Fruit fly (Drosophila melanogaster) whole organism, embryonic: ENCODE measurements around the gene pasi2.

Experiments
- ATbp ChIP-seq: fragments of 200-800 bp; sonication (Bioruptor generic); optimal IDR thresholded peaks from 2 replicates; lab custom pipeline; 2017; ENCODE audit warnings: missing biosample characterization, mild to moderate bottlenecking, missing genetic modification characterization, missing genetic modification reagents
- B-H2 ChIP-seq: fragments of 200-800 bp; sonication (Bioruptor generic); optimal IDR thresholded peaks from 2 replicates; lab custom pipeline; 2018; ENCODE audit warnings: missing biosample characterization, mild to moderate bottlenecking, missing genetic modification characterization
- CG10543 ChIP-seq: fragments of 200-800 bp; sonication (Bioruptor generic); optimal IDR thresholded peaks from 3 replicates; lab custom pipeline; 2017; ENCODE audit warnings: missing biosample characterization, mild to moderate bottlenecking, missing genetic modification characterization, moderate library complexity
- CG13894 ChIP-seq: fragments of 200-800 bp; sonication (Bioruptor generic); optimal IDR thresholded peaks from 3 replicates; lab custom pipeline; 2018; ENCODE audit warnings: missing biosample characterization, mild to moderate bottlenecking, missing genetic modification characterization, moderate library complexity
- CG14441 ChIP-seq: fragments of 200-800 bp; sonication (Bioruptor generic); IDR thresholded peaks from 2 replicates; pipeline ENCODE4 v1.3.6; 2022; ENCODE audit warnings: missing biosample characterization, missing genetic modification characterization
- CG2199 ChIP-seq: fragments of 200-800 bp; sonication (Bioruptor generic); IDR thresholded peaks from 3 replicates; pipeline ENCODE4 v1.3.6; 2022; ENCODE audit warnings: missing biosample characterization, missing genetic modification characterization
- CG34376 ChIP-seq: fragments of 200-800 bp; sonication (Bioruptor generic); optimal IDR thresholded peaks from 2 replicates; lab custom pipeline; 2018; ENCODE audit warnings: missing biosample characterization, mild to moderate bottlenecking, missing genetic modification characterization
- CG42726 ChIP-seq: fragments of 200-800 bp; sonication (Bioruptor generic); IDR thresholded peaks from 2 replicates; pipeline ENCODE4 v1.3.6; 2022; ENCODE audit warnings: missing biosample characterization, missing genetic modification characterization; ENCODE audit not compliant: partially characterized antibody
- CG5953 ChIP-seq: fragments of 200-800 bp; sonication (Bioruptor generic); IDR thresholded peaks from 2 replicates; pipeline ENCODE4 v1.3.6; 2022; ENCODE audit warnings: missing biosample characterization, missing genetic modification characterization
- CG6791 ChIP-seq: fragments of 200-800 bp; sonication (Bioruptor generic); IDR thresholded peaks from 3 replicates; pipeline ENCODE4 v1.3.6; 2022; ENCODE audit warnings: missing biosample characterization, missing genetic modification characterization; ENCODE audit not compliant: partially characterized antibody
- Dip3 ChIP-seq: fragments of 200-800 bp; sonication (Bioruptor generic); optimal IDR thresholded peaks from 3 replicates; lab custom pipeline; 2016; ENCODE audit warnings: missing biosample characterization, missing genetic modification characterization
- Eip74EF ChIP-seq, 2 experiments: fragments of 200-800 bp in 1 of 2; fragments of >200 bp in 1 of 2; sonication (Bioruptor generic) in 1 of 2; optimal IDR thresholded peaks; 2 replicates each; lab custom pipeline; 2017 to 2019; ENCODE audit warnings: missing biosample characterization in 2 of 2, missing genetic modification characterization in 2 of 2, mild to moderate bottlenecking in 1 of 2, moderate library complexity in 1 of 2
- Ets97D ChIP-seq: fragments of 200-800 bp; sonication (Bioruptor generic); optimal IDR thresholded peaks from 3 replicates; lab custom pipeline; 2016; ENCODE audit warnings: missing biosample characterization, missing genetic modification characterization
- GATAe ChIP-seq: fragments of 200-800 bp; sonication (Bioruptor generic); conservative IDR thresholded peaks from 2 replicates; pipeline ENCODE4 v1.3.6; 2022; ENCODE audit warnings: missing biosample characterization, missing genetic modification characterization
- Lim3 ChIP-seq: fragments of 200-800 bp; sonication (Bioruptor generic); IDR thresholded peaks from 2 replicates; pipeline ENCODE4 v1.3.6; 2022; ENCODE audit warnings: missing biosample characterization, missing genetic modification characterization
- NFAT ChIP-seq: fragments of 200-800 bp; sonication (Bioruptor generic); IDR thresholded peaks from 2 replicates; pipeline ENCODE4 v1.3.6; 2022; ENCODE audit warnings: missing biosample characterization, missing genetic modification characterization
- Scr ChIP-seq: fragments of 200-800 bp; sonication (Bioruptor generic); IDR thresholded peaks from 2 replicates; pipeline ENCODE4 v1.3.6; 2022; ENCODE audit warnings: missing biosample characterization, missing genetic modification characterization; ENCODE audit not compliant: partially characterized antibody
- Xbp1 ChIP-seq: fragments of 200-800 bp; sonication (Bioruptor generic); optimal IDR thresholded peaks from 3 replicates; lab custom pipeline; 2016; ENCODE audit warnings: missing biosample characterization, mild to moderate bottlenecking, missing genetic modification characterization
- bbx ChIP-seq: fragments of 200-800 bp; sonication (Bioruptor generic); IDR thresholded peaks from 2 replicates; pipeline ENCODE4 v1.3.6; 2022; ENCODE audit warnings: missing biosample characterization, missing genetic modification characterization; ENCODE audit not compliant: partially characterized antibody
- chinmo ChIP-seq: fragments of 200-800 bp; sonication (Bioruptor generic); IDR thresholded peaks from 4 replicates; pipeline ENCODE4 v1.3.6; 2022; ENCODE audit warnings: missing biosample characterization, missing genetic modification characterization; ENCODE audit not compliant: partially characterized antibody
- danr ChIP-seq: fragments of 200-800 bp; sonication (Bioruptor generic); IDR thresholded peaks from 2 replicates; pipeline ENCODE4 v1.3.6; 2022; ENCODE audit warnings: missing biosample characterization, missing genetic modification characterization
- eve ChIP-seq, 2 experiments: fragments of >200 bp; optimal IDR thresholded peaks; 2 replicates each; lab custom pipeline; 2017; ENCODE audit warnings: missing biosample characterization in 2 of 2, missing genetic modification characterization in 2 of 2
- exex ChIP-seq: fragments of 200-800 bp; sonication (Bioruptor generic); optimal IDR thresholded peaks from 4 replicates; lab custom pipeline; 2018; ENCODE audit warnings: missing biosample characterization, mild to moderate bottlenecking, missing genetic modification characterization, moderate library complexity
- eyg ChIP-seq: fragments of 200-800 bp; sonication (Bioruptor generic); optimal IDR thresholded peaks from 3 replicates; lab custom pipeline; 2016; ENCODE audit warnings: missing biosample characterization, missing genetic modification characterization
- gce ChIP-seq: fragments of 200-800 bp; sonication (Bioruptor generic); IDR thresholded peaks from 3 replicates; pipeline ENCODE4 v1.3.6; 2022; ENCODE audit warnings: missing biosample characterization, missing genetic modification characterization
- grn ChIP-seq: fragments of 200-800 bp; sonication (Bioruptor generic); optimal IDR thresholded peaks from 3 replicates; lab custom pipeline; 2017; ENCODE audit warnings: missing biosample characterization, missing genetic modification characterization
- hkb ChIP-seq, 2 experiments: fragments of 200-800 bp in 1 of 2; fragments of >200 bp in 1 of 2; sonication (Bioruptor generic) in 1 of 2; IDR thresholded peaks in 1 of 2; optimal IDR thresholded peaks in 1 of 2; 2 replicates each; pipeline versions ENCODE4 v1.3.6 to Lab custom; 2017 to 2022; ENCODE audit warnings: missing biosample characterization in 1 of 2, missing genetic modification characterization in 1 of 2
- lab ChIP-seq: fragments of 200-800 bp; sonication (Bioruptor generic); optimal IDR thresholded peaks from 3 replicates; lab custom pipeline; 2017; ENCODE audit warnings: missing biosample characterization, missing genetic modification characterization, mild to moderate bottlenecking, moderate library complexity, missing genetic modification reagents
- lilli ChIP-seq: fragments of 200-800 bp; sonication (Bioruptor generic); optimal IDR thresholded peaks from 3 replicates; lab custom pipeline; 2016; ENCODE audit warnings: missing biosample characterization, missing genetic modification characterization
- lov ChIP-seq, 2 experiments: fragments of 200-800 bp in 1 of 2; fragments of >200 bp in 1 of 2; sonication (Bioruptor generic) in 1 of 2; IDR thresholded peaks in 1 of 2; optimal IDR thresholded peaks in 1 of 2; 2 replicates in 1 of 2; 3 replicates in 1 of 2; pipeline versions ENCODE4 v1.3.6 to Lab custom; 2017 to 2022; ENCODE audit warnings: missing biosample characterization in 1 of 2, missing genetic modification characterization in 1 of 2
- nom ChIP-seq: fragments of 200-800 bp; sonication (Bioruptor generic); optimal IDR thresholded peaks from 2 replicates; lab custom pipeline; 2017; ENCODE audit warnings: missing biosample characterization, missing genetic modification characterization, mild to moderate bottlenecking, moderate library complexity, missing genetic modification reagents
- pb ChIP-seq: fragments of 200-800 bp; sonication (Bioruptor generic); optimal IDR thresholded peaks from 3 replicates; lab custom pipeline; 2016; ENCODE audit warnings: missing biosample characterization, missing genetic modification characterization
- pzg ChIP-seq: fragments of 200-800 bp; sonication (Bioruptor generic); optimal IDR thresholded peaks from 3 replicates; lab custom pipeline; 2018; ENCODE audit warnings: missing biosample characterization, mild to moderate bottlenecking, missing genetic modification characterization, moderate library complexity
- rib ChIP-seq: fragments of 200-800 bp; sonication (Bioruptor generic); IDR thresholded peaks from 2 replicates; pipeline ENCODE4 v1.3.6; 2022; ENCODE audit warnings: missing biosample characterization, missing genetic modification characterization
- sc ChIP-seq, 3 experiments: fragments of >200 bp in 2 of 3; fragments of 200-800 bp in 1 of 3; sonication (Bioruptor generic) in 1 of 3; optimal IDR thresholded peaks; 2 replicates in 2 of 3; 3 replicates in 1 of 3; lab custom pipeline; 2017; ENCODE audit warnings: mild to moderate bottlenecking in 1 of 3, missing biosample characterization in 1 of 3, missing genetic modification characterization in 1 of 3, missing genetic modification reagents in 1 of 3
- sens ChIP-seq: fragments of 200-800 bp; sonication (Bioruptor generic); peaks from one replicate; lab custom pipeline; 2016; ENCODE audit warnings: missing biosample characterization, missing genetic modification characterization
- sim ChIP-seq: fragments of 200-800 bp; sonication (Bioruptor generic); IDR thresholded peaks from 2 replicates; pipeline ENCODE4 v1.3.6; 2022; ENCODE audit warnings: missing biosample characterization, missing genetic modification characterization
- so ChIP-seq: fragments of 200-800 bp; sonication (Bioruptor generic); IDR thresholded peaks from 3 replicates; pipeline ENCODE4 v1.3.6; 2022; ENCODE audit warnings: missing biosample characterization, missing genetic modification characterization
- sug ChIP-seq: fragments of 200-800 bp; optimal IDR thresholded peaks from 2 replicates; lab custom pipeline; 2019; ENCODE audit warnings: missing biosample characterization, mild to moderate bottlenecking, missing genetic modification characterization, moderate library complexity

pasi2 gene

DNA sequence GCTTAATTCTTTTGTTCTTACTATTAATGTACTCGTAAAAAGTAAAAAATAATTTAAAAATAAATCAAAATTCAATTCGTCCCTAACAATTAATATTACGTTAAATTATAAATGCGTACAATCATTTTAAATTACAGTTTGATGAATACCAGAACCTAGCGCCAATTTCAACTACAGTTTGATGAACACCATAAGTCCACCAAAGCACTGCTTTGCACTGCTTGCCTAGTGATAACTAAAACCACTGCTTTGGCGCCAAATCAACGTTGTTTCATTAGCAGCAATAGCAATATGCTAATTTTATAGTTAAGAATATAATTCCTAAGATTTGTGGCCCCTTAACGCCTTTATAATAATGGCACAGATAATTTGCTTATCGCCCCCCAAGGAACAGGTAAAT is 6.2 kb upstream of the pasi2 start (continued):
- peak in 1 of 2 experiments; percentile 90 for TF ChIP-seq Eip74EF (GFP tag; optimal IDR thresholded peaks at IDR 0.05; lab: Kevin White, UChicago)
- no peak for TF ChIP-seq lov (optimal IDR thresholded peaks at IDR 0.05; lab: Kevin White, UChicago)
- no peak for TF ChIP-seq lov (GFP tag; IDR thresholded peaks at IDR 0.05; lab: Robert Waterston, UW)
- 0 out of 3 replicates have a peak, but pooled peaks have one; percentile 26 for TF ChIP-seq CG6791 (GFP tag; lab: Robert Waterston, UW)
- peak; percentile 8 for TF ChIP-seq Xbp1 (GFP tag; lab: Kevin White, UChicago)
- no peak for TF ChIP-seq Scr (GFP tag; lab: Robert Waterston, UW)
- peak; percentile 30 for TF ChIP-seq pzg (GFP tag; lab: Kevin White, UChicago)

DNA sequence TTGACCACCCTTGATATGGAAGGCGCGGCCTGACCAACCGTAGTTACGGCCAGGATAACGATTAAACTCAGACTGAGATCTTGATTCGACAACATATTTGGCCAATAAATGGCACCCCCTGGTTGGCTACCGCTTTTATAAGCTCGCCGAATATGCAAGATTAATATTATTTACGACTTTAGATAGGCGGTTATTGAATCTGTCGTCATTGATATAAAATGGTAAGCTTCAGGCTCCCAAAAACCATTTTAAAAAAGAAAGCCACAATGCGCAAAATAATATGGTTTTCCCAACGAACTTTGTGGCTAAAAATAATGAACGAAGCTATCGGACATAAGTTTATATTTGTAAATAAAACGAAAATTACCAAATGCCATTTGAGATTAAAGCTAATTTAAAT is 4.7 kb upstream of the pasi2 start, which contains the start of gene CG12951:
Gene CG12951, minus strand, starts transcription at position 101 of the 400 bp plus-strand sequence.
- peak; percentile 52 for TF ChIP-seq sug (tag; lab: Kevin White, UChicago)
- TF ChIP-seq ATbp (GFP tag; lab: Kevin White, UChicago), result no peak
- TF ChIP-seq NFAT (GFP tag; lab: Robert Waterston, UW), result no peak
- no peak for TF ChIP-seq sim (GFP tag; lab: Robert Waterston, UW)
- 0 out of 2 replicates have a peak, but pooled peaks have one; percentile 10 for TF ChIP-seq CG5953 (GFP tag; lab: Robert Waterston, UW)
- TF ChIP-seq pb (GFP tag; lab: Kevin White, UChicago), result no peak

DNA sequence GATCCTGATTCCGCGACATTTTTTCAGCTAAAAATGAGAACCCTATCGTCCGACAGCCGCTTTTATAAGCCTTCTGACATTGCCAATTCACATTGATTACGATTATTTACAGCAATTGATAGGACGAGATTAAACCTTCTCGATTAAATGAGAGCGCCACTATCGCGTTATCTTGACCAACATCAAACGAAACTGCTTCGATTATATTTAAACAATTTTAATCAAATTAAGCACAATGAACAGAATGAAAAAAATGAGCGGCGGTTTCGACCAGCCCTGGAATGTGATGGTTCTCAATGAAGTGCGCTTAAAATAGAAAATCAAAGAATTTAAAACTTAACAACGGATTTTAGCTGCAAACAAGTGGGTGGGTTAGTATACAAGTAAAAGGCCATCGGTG is 3.1 kb upstream of the pasi2 start, which contains the start of gene CG16749:
Gene CG16749, minus strand, starts transcription at position 25 of the 400 bp plus-strand sequence.
- TF ChIP-seq GATAe (GFP tag; lab: Robert Waterston, UW) (peak; percentile 26; the same call in 1 of the 2 replicates), hkb (optimal IDR thresholded peaks at IDR 0.05; lab: Kevin White, UChicago) (peak; percentile 33), hkb (GFP tag; IDR thresholded peaks at IDR 0.05; lab: Robert Waterston, UW) (no peak), sug (tag; lab: Kevin White, UChicago) (peak; percentile 10), exex (tag; lab: Kevin White, UChicago) (peak; percentile 93), Ets97D (no peak), grn (peak; percentile 21)
- TF ChIP-seq, all 482 proteins: peak for 5

DNA sequence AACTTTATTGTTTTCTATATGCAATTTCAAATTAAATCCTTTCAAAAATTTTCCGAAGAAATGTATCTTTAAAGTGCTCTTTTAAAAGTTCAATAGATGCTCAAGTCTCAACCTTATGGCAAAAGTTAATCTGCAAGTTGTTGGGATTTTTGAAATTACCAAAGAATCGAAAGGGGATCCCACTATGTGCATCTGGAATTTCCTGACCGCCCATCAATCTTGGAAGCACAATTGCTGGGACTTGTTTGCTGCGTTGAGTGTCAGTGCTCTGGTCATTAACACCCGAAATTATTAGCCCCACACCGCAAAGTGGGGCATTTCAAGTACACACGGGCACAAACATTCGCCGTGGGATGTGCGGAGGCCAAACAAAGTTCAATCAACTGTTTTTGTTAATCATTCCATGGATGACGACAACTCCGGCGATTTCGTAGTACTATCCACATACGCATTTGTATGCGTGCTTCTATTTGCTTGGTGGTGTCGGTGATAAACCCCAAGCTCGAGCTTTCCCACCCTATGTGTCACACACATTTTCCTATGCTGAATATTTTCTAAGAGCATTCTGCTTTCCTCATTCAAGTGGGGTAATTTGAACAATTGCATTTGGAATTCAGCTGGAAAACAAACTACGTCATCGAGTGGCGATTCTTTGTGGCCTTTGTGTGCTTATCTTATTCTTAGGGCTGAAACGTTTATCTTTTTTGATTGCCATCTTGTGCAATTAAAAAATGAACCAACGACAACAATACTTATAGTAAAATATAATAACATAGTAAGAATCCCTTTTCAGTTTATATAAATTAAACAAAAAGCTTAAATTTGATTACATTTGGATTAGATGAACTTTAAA is 2.7 kb downstream of the pasi2 start:
- TF ChIP-seq CG13894 (tag; lab: Kevin White, UChicago), result peak; percentile 56
- TF ChIP-seq CG14441 (GFP tag; lab: Robert Waterston, UW), result peak; percentile 40; the same call in 1 of the 2 replicates
- TF ChIP-seq grn, result no peak
- TF ChIP-seq rib (GFP tag; lab: Robert Waterston, UW), result no peak
- 0 out of 4 replicates have a peak, but pooled peaks have one; percentile 76 for TF ChIP-seq chinmo (GFP tag; lab: Robert Waterston, UW)
- TF ChIP-seq lilli (GFP tag; lab: Kevin White, UChicago), result no peak
- no peak for TF ChIP-seq danr
- TF ChIP-seq eve (GFP tag; optimal IDR thresholded peaks at IDR 0.05; lab: Kevin White, UChicago), result peak in 1 of 2 experiments; percentile 68
- TF ChIP-seq eyg (GFP tag; lab: Kevin White, UChicago), result no peak
- no peak for TF ChIP-seq nom (GFP tag; lab: Kevin White, UChicago)
- peak; percentile 58 for TF ChIP-seq sens
- TF ChIP-seq CG34376 (GFP tag; lab: Kevin White, UChicago), result peak; percentile 62
- no peak for TF ChIP-seq sc (optimal IDR thresholded peaks at IDR 0.05; lab: Kevin White, UChicago)
- no peak for TF ChIP-seq sc (GFP tag; optimal IDR thresholded peaks at IDR 0.05; lab: Kevin White, UChicago)
- TF ChIP-seq lab (GFP tag; lab: Kevin White, UChicago), result no peak
- TF ChIP-seq lov (optimal IDR thresholded peaks at IDR 0.05; lab: Kevin White, UChicago), result no peak
- no peak for TF ChIP-seq lov (GFP tag; IDR thresholded peaks at IDR 0.05; lab: Robert Waterston, UW)
- no peak for TF ChIP-seq Dip3 (GFP tag; lab: Kevin White, UChicago)
- TF ChIP-seq bbx (GFP tag; lab: Robert Waterston, UW), result 0 out of 2 replicates have a peak, but pooled peaks have one; percentile 20
- TF ChIP-seq so (GFP tag; lab: Robert Waterston, UW), result 0 out of 3 replicates have a peak, but pooled peaks have one; percentile 43
- TF ChIP-seq CG2199, result peak; percentile 49; the same call in 1 of the 3 replicates
- TF ChIP-seq CG42726 (GFP tag; lab: Robert Waterston, UW), result no peak
- no peak for TF ChIP-seq Lim3 (GFP tag; lab: Robert Waterston, UW)
- peak; percentile 43 for TF ChIP-seq CG10543 (GFP tag; lab: Kevin White, UChicago)
- peak; percentile 10 for TF ChIP-seq B-H2 (GFP tag; lab: Kevin White, UChicago)
- TF ChIP-seq gce (GFP tag; lab: Robert Waterston, UW), result no peak
